Fruit fly (Drosophila melanogaster) whole organism, embryonic: ENCODE measurements around the gene CG9626.

Source experiments
- Asciz ChIP-seq: fragments of 200-800 bp; sonication (Bioruptor generic); optimal IDR thresholded peaks from 2 replicates; lab custom pipeline; 2017; ENCODE audit warnings: missing biosample characterization, mild to moderate bottlenecking, missing genetic modification characterization, missing genetic modification reagents
- Bteb2 ChIP-seq: fragments of 200-800 bp; sonication (Bioruptor generic); optimal IDR thresholded peaks from 2 replicates; lab custom pipeline; 2016; ENCODE audit warnings: missing biosample characterization, missing genetic modification characterization
- CG10431 ChIP-seq: fragments of 200-800 bp; sonication (Bioruptor generic); optimal IDR thresholded peaks from 3 replicates; lab custom pipeline; 2018; ENCODE audit warnings: missing biosample characterization, mild to moderate bottlenecking, missing genetic modification characterization
- CG10543 ChIP-seq: fragments of 200-800 bp; sonication (Bioruptor generic); optimal IDR thresholded peaks from 3 replicates; lab custom pipeline; 2017; ENCODE audit warnings: missing biosample characterization, mild to moderate bottlenecking, missing genetic modification characterization, moderate library complexity
- CG11504 ChIP-seq: fragments of 200-800 bp; sonication (Bioruptor generic); optimal IDR thresholded peaks from 3 replicates; lab custom pipeline; 2019; ENCODE audit warnings: missing biosample characterization, mild to moderate bottlenecking, missing genetic modification characterization, moderate library complexity
- CG11560 ChIP-seq: fragments of 200-800 bp; sonication (Bioruptor generic); IDR thresholded peaks from 3 replicates; pipeline ENCODE4 v1.3.6; 2022; ENCODE audit warnings: missing biosample characterization, missing genetic modification characterization
- CG12104 ChIP-seq: fragments of 200-800 bp; sonication (Bioruptor generic); optimal IDR thresholded peaks from 3 replicates; lab custom pipeline; 2016; ENCODE audit warnings: missing biosample characterization, missing genetic modification characterization
- CG13287 ChIP-seq: fragments of 200-800 bp; sonication (Bioruptor generic); IDR thresholded peaks from 2 replicates; pipeline ENCODE4 v1.3.6; 2022; ENCODE audit warnings: missing biosample characterization, missing genetic modification characterization; ENCODE audit not compliant: partially characterized antibody
- CG13296 ChIP-seq: fragments of 200-800 bp; sonication (Bioruptor generic); optimal IDR thresholded peaks from 3 replicates; lab custom pipeline; 2018; ENCODE audit warnings: missing biosample characterization, mild to moderate bottlenecking, missing genetic modification characterization
- CG13424 ChIP-seq: fragments of 200-800 bp; sonication (Bioruptor generic); optimal IDR thresholded peaks from 2 replicates; lab custom pipeline; 2019; ENCODE audit warnings: missing biosample characterization, mild to moderate bottlenecking, missing genetic modification characterization, moderate library complexity
- CG13894 ChIP-seq: fragments of 200-800 bp; sonication (Bioruptor generic); optimal IDR thresholded peaks from 3 replicates; lab custom pipeline; 2018; ENCODE audit warnings: missing biosample characterization, mild to moderate bottlenecking, missing genetic modification characterization, moderate library complexity
- CG1529 ChIP-seq: fragments of 200-800 bp; sonication (Bioruptor generic); optimal IDR thresholded peaks from 3 replicates; lab custom pipeline; 2018; ENCODE audit warnings: missing biosample characterization, missing genetic modification characterization
- CG34376 ChIP-seq: fragments of 200-800 bp; sonication (Bioruptor generic); optimal IDR thresholded peaks from 2 replicates; lab custom pipeline; 2018; ENCODE audit warnings: missing biosample characterization, mild to moderate bottlenecking, missing genetic modification characterization
- CG34422 ChIP-seq: fragments of 200-800 bp; sonication (Bioruptor generic); IDR thresholded peaks from 3 replicates; pipeline ENCODE4 v1.3.6; 2022; ENCODE audit warnings: missing biosample characterization, missing genetic modification characterization
- CG4360 ChIP-seq: fragments of 200-800 bp; sonication (Bioruptor generic); IDR thresholded peaks from 2 replicates; pipeline ENCODE4 v1.3.6; 2022; ENCODE audit warnings: missing biosample characterization, missing genetic modification characterization
- CG4820 ChIP-seq: fragments of 200-800 bp; sonication (Bioruptor generic); optimal IDR thresholded peaks from 3 replicates; lab custom pipeline; 2016; ENCODE audit warnings: missing biosample characterization, missing genetic modification characterization
- CG4854 ChIP-seq: fragments of 200-800 bp; sonication (Bioruptor generic); optimal IDR thresholded peaks from 2 replicates; lab custom pipeline; 2016; ENCODE audit warnings: missing biosample characterization, missing genetic modification characterization, inconsistent platforms
- CG6765 ChIP-seq: fragments of 200-800 bp; sonication (Bioruptor generic); optimal IDR thresholded peaks from 3 replicates; lab custom pipeline; 2017; ENCODE audit warnings: missing biosample characterization, mild to moderate bottlenecking, missing genetic modification characterization
- CG7271 ChIP-seq: fragments of 200-800 bp; sonication (Bioruptor generic); optimal IDR thresholded peaks from 2 replicates; lab custom pipeline; 2018; ENCODE audit warnings: missing biosample characterization, mild to moderate bottlenecking, missing genetic modification characterization, moderate library complexity
- CG8290 ChIP-seq, 3 experiments: fragments of 200-800 bp; sonication (Bioruptor generic); optimal IDR thresholded peaks; 2 replicates each; lab custom pipeline; 2016 to 2019; ENCODE audit warnings: missing biosample characterization in 3 of 3, missing genetic modification characterization in 3 of 3, mild to moderate bottlenecking in 2 of 3, moderate library complexity in 1 of 3
- Dad ChIP-seq: fragments of 200-800 bp; sonication (Bioruptor generic); optimal IDR thresholded peaks from 3 replicates; lab custom pipeline; 2016; ENCODE audit warnings: missing biosample characterization, missing genetic modification characterization
- Deaf1 ChIP-seq: fragments of 200-800 bp; optimal IDR thresholded peaks from 3 replicates; lab custom pipeline; 2019; ENCODE audit warnings: missing biosample characterization, mild to moderate bottlenecking, missing genetic modification characterization, moderate library complexity
- Doc3 ChIP-seq: fragments of 200-800 bp; sonication (Bioruptor generic); IDR thresholded peaks from 3 replicates; pipeline ENCODE4 v1.3.6; 2022; ENCODE audit warnings: missing biosample characterization, missing genetic modification characterization; ENCODE audit not compliant: partially characterized antibody
- E2f1 ChIP-seq: fragments of 200-800 bp; sonication (Bioruptor generic); IDR thresholded peaks from 2 replicates; pipeline ENCODE4 v1.3.6; 2022; ENCODE audit warnings: missing biosample characterization, missing genetic modification characterization
- Fer1 ChIP-seq: fragments of 200-800 bp; sonication (Bioruptor generic); optimal IDR thresholded peaks from 2 replicates; lab custom pipeline; 2017; ENCODE audit warnings: missing biosample characterization, mild to moderate bottlenecking, missing genetic modification characterization
- GATAe ChIP-seq: fragments of 200-800 bp; sonication (Bioruptor generic); conservative IDR thresholded peaks from 2 replicates; pipeline ENCODE4 v1.3.6; 2022; ENCODE audit warnings: missing biosample characterization, missing genetic modification characterization
- HLH3B ChIP-seq: fragments of 200-800 bp; sonication (Bioruptor generic); IDR thresholded peaks from 2 replicates; pipeline ENCODE4 v1.3.6; 2022; ENCODE audit warnings: missing biosample characterization, missing genetic modification characterization
- HmgD ChIP-seq: fragments of 200-800 bp; sonication (Bioruptor generic); optimal IDR thresholded peaks from 3 replicates; lab custom pipeline; 2016; ENCODE audit warnings: missing biosample characterization, missing genetic modification characterization
- Jarid2 ChIP-seq: fragments of 200-800 bp; sonication (Bioruptor generic); optimal IDR thresholded peaks from 3 replicates; lab custom pipeline; 2017; ENCODE audit warnings: mild to moderate bottlenecking, missing biosample characterization, missing genetic modification reagents, missing genetic modification characterization
- Sin3A ChIP-seq: fragments of >200 bp; optimal IDR thresholded peaks from 2 replicates; lab custom pipeline; 2018
- Taf1 ChIP-seq: fragments of 200-800 bp; sonication (Bioruptor generic); IDR thresholded peaks from 2 replicates; pipeline ENCODE4 v1.3.6; 2022; ENCODE audit warnings: missing biosample characterization, missing genetic modification characterization
- Trl ChIP-seq, 3 experiments: fragments of >200 bp in 2 of 3; fragments of 200-800 bp in 1 of 3; sonication (Bioruptor generic) in 1 of 3; optimal IDR thresholded peaks; 2 replicates in 1 of 3; 3 replicates in 2 of 3; lab custom pipeline; 2016 to 2017; ENCODE audit warnings: missing biosample characterization in 1 of 3, missing genetic modification characterization in 1 of 3
- amos ChIP-seq: fragments of 200-800 bp; sonication (Bioruptor generic); IDR thresholded peaks from 2 replicates; pipeline ENCODE4 v1.3.6; 2022; ENCODE audit warnings: missing biosample characterization, missing genetic modification characterization; ENCODE audit not compliant: partially characterized antibody
- az2 ChIP-seq: fragments of 200-800 bp; sonication (Bioruptor generic); optimal IDR thresholded peaks from 3 replicates; lab custom pipeline; 2016; ENCODE audit warnings: missing biosample characterization, missing genetic modification characterization
- bowl ChIP-seq: fragments of 200-800 bp; sonication (Bioruptor generic); IDR thresholded peaks from 2 replicates; pipeline ENCODE4 v1.3.6; 2022; ENCODE audit warnings: missing biosample characterization, missing genetic modification characterization
- chinmo ChIP-seq: fragments of 200-800 bp; sonication (Bioruptor generic); IDR thresholded peaks from 4 replicates; pipeline ENCODE4 v1.3.6; 2022; ENCODE audit warnings: missing biosample characterization, missing genetic modification characterization; ENCODE audit not compliant: partially characterized antibody
- emc ChIP-seq: fragments of 200-800 bp; sonication (Bioruptor generic); optimal IDR thresholded peaks from 2 replicates; lab custom pipeline; 2016; ENCODE audit warnings: missing biosample characterization, missing genetic modification characterization
- ems ChIP-seq: fragments of 200-800 bp; sonication (Bioruptor generic); optimal IDR thresholded peaks from 3 replicates; lab custom pipeline; 2016; ENCODE audit warnings: missing biosample characterization, missing genetic modification characterization
- gro ChIP-seq: fragments of 200-800 bp; sonication (Bioruptor generic); optimal IDR thresholded peaks from 2 replicates; lab custom pipeline; 2016; ENCODE audit warnings: missing biosample characterization, missing genetic modification characterization
- lmd ChIP-seq: fragments of 200-800 bp; sonication (Bioruptor generic); IDR thresholded peaks from 2 replicates; pipeline ENCODE4 v1.3.6; 2022; ENCODE audit warnings: missing biosample characterization, missing genetic modification characterization
- mirr ChIP-seq: fragments of 200-800 bp; sonication (Bioruptor generic); optimal IDR thresholded peaks from 3 replicates; lab custom pipeline; 2018; ENCODE audit warnings: missing biosample characterization, mild to moderate bottlenecking, missing genetic modification characterization
- pan ChIP-seq, 4 experiments: fragments of >200 bp in 3 of 4; fragments of 200-800 bp in 1 of 4; sonication (Bioruptor generic) in 1 of 4; optimal IDR thresholded peaks in 3 of 4; IDR thresholded peaks in 1 of 4; 2 replicates each; pipeline versions ENCODE4 v1.3.6 to Lab custom; 2017 to 2022; ENCODE audit warnings: missing biosample characterization in 2 of 4, missing genetic modification characterization in 2 of 4, mixed read lengths in 1 of 4
- ranshi ChIP-seq: fragments of 200-800 bp; sonication (Bioruptor generic); IDR thresholded peaks from 2 replicates; pipeline ENCODE4 v1.3.6; 2022; ENCODE audit warnings: missing biosample characterization, missing genetic modification characterization
- sens ChIP-seq: fragments of 200-800 bp; sonication (Bioruptor generic); peaks from one replicate; lab custom pipeline; 2016; ENCODE audit warnings: missing biosample characterization, missing genetic modification characterization
- sisA ChIP-seq: fragments of 200-800 bp; sonication (Bioruptor generic); IDR thresholded peaks from 2 replicates; pipeline ENCODE4 v1.3.6; 2022; ENCODE audit warnings: missing biosample characterization, missing genetic modification characterization
- slp2 ChIP-seq: fragments of 200-800 bp; sonication (Bioruptor generic); optimal IDR thresholded peaks from 2 replicates; lab custom pipeline; 2016; ENCODE audit warnings: missing biosample characterization, missing genetic modification characterization
- trem ChIP-seq: fragments of 200-800 bp; optimal IDR thresholded peaks from 3 replicates; lab custom pipeline; 2019; ENCODE audit warnings: missing biosample characterization, mild to moderate bottlenecking, missing genetic modification characterization, moderate library complexity
- vvl ChIP-seq: fragments of 200-800 bp; sonication (Bioruptor generic); IDR thresholded peaks from 2 replicates; pipeline ENCODE4 v1.3.6; 2022; ENCODE audit warnings: missing biosample characterization, missing genetic modification characterization
- zen ChIP-seq: fragments of 200-800 bp; sonication (Bioruptor generic); optimal IDR thresholded peaks from 3 replicates; lab custom pipeline; 2018; ENCODE audit warnings: missing biosample characterization, mild to moderate bottlenecking, missing genetic modification characterization, moderate library complexity

Gene CG9626

DNA sequence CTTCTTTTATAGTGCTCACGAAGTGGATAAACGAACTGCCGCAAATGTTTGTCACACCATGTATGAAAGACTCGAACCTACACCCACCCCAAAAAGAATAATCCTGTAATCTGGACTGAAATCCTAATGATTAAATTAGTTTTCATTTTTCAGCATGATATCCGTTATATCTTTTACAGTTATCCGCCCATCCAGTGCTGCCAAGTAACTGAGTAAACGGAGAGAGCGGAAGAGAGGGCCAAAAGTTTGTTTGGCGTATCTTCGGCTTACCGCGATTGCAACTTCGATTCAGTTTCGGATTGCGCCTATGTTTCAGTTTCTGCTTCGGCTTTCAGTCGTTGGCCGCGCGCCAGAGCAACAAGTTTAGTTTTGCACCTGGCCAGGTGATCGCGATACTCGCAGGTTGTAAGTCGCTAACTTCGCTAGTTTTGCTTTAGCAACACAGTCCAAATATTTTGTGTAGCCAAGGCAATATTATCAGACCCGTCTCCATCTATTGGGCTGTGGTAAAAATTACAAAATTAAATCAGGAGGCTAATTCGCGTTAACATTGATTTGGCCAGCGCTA is 50.5 kb downstream of the CG9626 start, which contains the start of gene mtg:
Gene mtg (plus strand): TSS at position 332 of the 568 bp plus-strand sequence.
- TF ChIP-seq mirr (no peak), E2f1 (GFP tag; lab: Robert Waterston, UW) (0 out of 2 replicates have a peak, but pooled peaks have one; percentile 23), slp2 (GFP tag; lab: Kevin White, UChicago) (no peak), Fer1 (GFP tag; lab: Kevin White, UChicago) (no peak), trem (tag; lab: Kevin White, UChicago) (no peak), amos (GFP tag; lab: Robert Waterston, UW) (no peak), zen (tag; lab: Kevin White, UChicago) (no peak), CG13894 (tag; lab: Kevin White, UChicago) (no peak), HmgD (GFP tag; lab: Kevin White, UChicago) (no peak), Asciz (GFP tag; lab: Kevin White, UChicago) (no peak), sisA (GFP tag; lab: Robert Waterston, UW) (no peak), CG6765 (GFP tag; lab: Kevin White, UChicago) (no peak), CG8290 (GFP tag; optimal IDR thresholded peaks at IDR 0.05; lab: Kevin White, UChicago) (no peak), CG8290 (tag; optimal IDR thresholded peaks at IDR 0.05; lab: Kevin White, UChicago) (peak in 1 of 2 experiments; percentile 15), sens (GFP tag; lab: Kevin White, UChicago) (peak; percentile 16), CG12104 (GFP tag; lab: Kevin White, UChicago) (no peak), Taf1 (GFP tag; lab: Robert Waterston, UW) (no peak), pan (optimal IDR thresholded peaks at IDR 0.05; lab: Kevin White, UChicago) (no peak), pan (GFP tag; optimal IDR thresholded peaks at IDR 0.05 in 1 of 2, IDR thresholded peaks at IDR 0.05 in 1 of 2) (no peak), GATAe (GFP tag; lab: Robert Waterston, UW) (no peak), Deaf1 (tag; lab: Kevin White, UChicago) (peak; percentile 95), CG4360 (no peak), lmd (no peak), Doc3 (GFP tag; lab: Robert Waterston, UW) (no peak), CG10543 (no peak), ems (GFP tag; lab: Kevin White, UChicago) (no peak), chinmo (GFP tag; lab: Robert Waterston, UW) (0 out of 4 replicates have a peak, but pooled peaks have one; percentile 35), CG13424 (no peak), CG13296 (no peak), gro (GFP tag; lab: Kevin White, UChicago) (no peak), CG13287 (0 out of 2 replicates have a peak, but pooled peaks have one; percentile 11), CG4820 (no peak), CG4854 (no peak), az2 (GFP tag; lab: Kevin White, UChicago) (no peak), Dad (GFP tag; lab: Kevin White, UChicago) (no peak), HLH3B (GFP tag; lab: Robert Waterston, UW) (no peak; the same call in 1 of the 2 replicates), CG7271 (no peak), Jarid2 (GFP tag; lab: Kevin White, UChicago) (peak; percentile 65), CG34422 (GFP tag; lab: Robert Waterston, UW) (peak; percentile 18; the same call in 1 of the 3 replicates), CG1529 (GFP tag; lab: Kevin White, UChicago) (peak; percentile 69), CG11504 (tag; lab: Kevin White, UChicago) (peak; percentile 59), Trl (optimal IDR thresholded peaks at IDR 0.05; lab: Kevin White, UChicago) (peak in 1 of 2 experiments; percentile 20), Trl (GFP tag; optimal IDR thresholded peaks at IDR 0.05; lab: Kevin White, UChicago) (no peak), emc (GFP tag; lab: Kevin White, UChicago) (no peak), Bteb2 (no peak), bowl (GFP tag; lab: Robert Waterston, UW) (peak; percentile 17; the same call in 1 of the 2 replicates), CG34376 (GFP tag; lab: Kevin White, UChicago) (no peak), CG11560 (tag; lab: Robert Waterston, UW) (no peak), vvl (GFP tag; lab: Robert Waterston, UW) (0 out of 2 replicates have a peak, but pooled peaks have one; percentile 10), Sin3A (lab: Kevin White, UChicago) (no peak), CG10431 (no peak), ranshi (GFP tag; lab: Robert Waterston, UW) (no peak)
